Worm (Caenorhabditis elegans) whole organism, L1 larva: ENCODE results near the gene E02H4.6.
A peak's percentile ranks its signal among the peaks of the same experiment; 100 is the strongest.

Source experiments
- C04F5.9 ChIP-seq: sonication (generic microtip); optimal IDR thresholded peaks from 2 replicates; lab custom pipeline; 2016; ENCODE audit warnings: missing genetic modification characterization, missing compliant biosample characterization
- C16A3.4 ChIP-seq: fragments of 150-350 bp; optimal IDR thresholded peaks from 2 replicates; lab custom pipeline; 2014; ENCODE audit warnings: missing biosample characterization, missing genetic modification characterization
- F16B12.6 ChIP-seq: fragments of 150-350 bp; optimal IDR thresholded peaks from 2 replicates; lab custom pipeline; 2014; ENCODE audit warnings: missing biosample characterization, missing genetic modification characterization
- Y116A8C.19 ChIP-seq: sonication (generic microtip); optimal IDR thresholded peaks from 2 replicates; lab custom pipeline; 2016; ENCODE audit warnings: missing compliant biosample characterization, missing genetic modification characterization, borderline replicate concordance
- alr-1 ChIP-seq: fragments of 200-800 bp; sonication (Bioruptor generic); optimal IDR thresholded peaks from 2 replicates; lab custom pipeline; 2018; ENCODE audit warnings: borderline replicate concordance, mild to moderate bottlenecking, missing genetic modification characterization, missing compliant biosample characterization
- aly-2 ChIP-seq: fragments of 150-350 bp; optimal IDR thresholded peaks from 2 replicates; lab custom pipeline; 2014; ENCODE audit warnings: missing biosample characterization, missing genetic modification characterization
- ceh-63 ChIP-seq: fragments of 200-800 bp; sonication (Bioruptor generic); optimal IDR thresholded peaks from 2 replicates; lab custom pipeline; 2018; ENCODE audit warnings: mild to moderate bottlenecking, missing genetic modification characterization, missing compliant biosample characterization
- ceh-82 ChIP-seq, 3 experiments: fragments of 150-350 bp in 1 of 3; sonication (generic microtip) in 2 of 3; optimal IDR thresholded peaks; 2 replicates each; lab custom pipeline; 2014 to 2017; ENCODE audit warnings: missing biosample characterization in 3 of 3, missing genetic modification characterization in 3 of 3
- dsc-1 ChIP-seq: sonication (generic microtip); optimal IDR thresholded peaks from 2 replicates; lab custom pipeline; 2016; ENCODE audit warnings: mild to moderate bottlenecking, missing genetic modification characterization, missing compliant biosample characterization
- efl-1 ChIP-seq, 4 experiments: fragments of 150-350 bp; optimal IDR thresholded peaks in 3 of 4; peaks in 1 of 4; 1 replicate in 1 of 4; 2 replicates in 3 of 4; lab custom pipeline; 2014; ENCODE audit warnings: missing biosample characterization in 2 of 4, missing genetic modification characterization in 2 of 4, missing genetic modification reagents in 2 of 4
- egl-13 ChIP-seq: sonication (generic microtip); optimal IDR thresholded peaks from 2 replicates; lab custom pipeline; 2016; ENCODE audit warnings: missing genotype, missing genetic modification reagents, missing genetic modification characterization, missing compliant biosample characterization
- elt-2 ChIP-seq: sonication (generic microtip); optimal IDR thresholded peaks from 2 replicates; lab custom pipeline; 2016; ENCODE audit warnings: missing genetic modification characterization, mild to moderate bottlenecking, inconsistent platforms, missing compliant biosample characterization, missing genetic modification reagents
- elt-3 ChIP-seq, 6 experiments: fragments of 150-350 bp in 1 of 6; sonication (generic microtip); optimal IDR thresholded peaks; 2 replicates each; lab custom pipeline; 2017 to 2018; ENCODE audit warnings: missing biosample characterization in 6 of 6, missing genetic modification characterization in 6 of 6, inconsistent platforms in 1 of 6
- fos-1 ChIP-seq: fragments of 150-350 bp; optimal IDR thresholded peaks from 2 replicates; lab custom pipeline; 2014; ENCODE audit warnings: missing biosample characterization, missing genetic modification characterization
- hlh-17 ChIP-seq: fragments of 200-800 bp; sonication (Bioruptor generic); optimal IDR thresholded peaks from 2 replicates; lab custom pipeline; 2018; ENCODE audit warnings: missing genetic modification characterization, mild to moderate bottlenecking, missing compliant biosample characterization, moderate library complexity, borderline replicate concordance
- hlh-4 ChIP-seq: sonication (generic microtip); optimal IDR thresholded peaks from 2 replicates; lab custom pipeline; 2016; ENCODE audit warnings: mild to moderate bottlenecking, missing genetic modification characterization, missing compliant biosample characterization
- hpl-2 ChIP-seq: fragments of 150-350 bp; optimal IDR thresholded peaks from 2 replicates; lab custom pipeline; 2014; ENCODE audit warnings: missing biosample characterization, missing genetic modification reagents, missing genetic modification characterization
- irx-1 ChIP-seq: sonication (generic microtip); optimal IDR thresholded peaks from 2 replicates; lab custom pipeline; 2016; ENCODE audit warnings: missing genetic modification characterization, missing compliant biosample characterization
- jun-1 ChIP-seq: fragments of 150-350 bp; optimal IDR thresholded peaks from 2 replicates; lab custom pipeline; 2014; ENCODE audit warnings: missing biosample characterization, missing genetic modification reagents, missing genetic modification characterization
- lin-13 ChIP-seq: fragments of 150-350 bp; optimal IDR thresholded peaks from 2 replicates; lab custom pipeline; 2014; ENCODE audit warnings: missing biosample characterization, missing genetic modification reagents, missing genetic modification characterization
- lin-35 ChIP-seq, 2 experiments: fragments of 150-350 bp; optimal IDR thresholded peaks; 2 replicates each; lab custom pipeline; 2014; ENCODE audit warnings: missing biosample characterization in 2 of 2, missing genetic modification characterization in 2 of 2, missing genetic modification reagents in 2 of 2
- mab-9 ChIP-seq: fragments of 200-800 bp; sonication (Bioruptor generic); IDR thresholded peaks from 2 replicates; pipeline ENCODE4 v1.3.6; 2022; ENCODE audit warnings: missing genetic modification reagents, missing genetic modification characterization, missing compliant biosample characterization
- mdl-1 ChIP-seq, 2 experiments: fragments of 150-350 bp; optimal IDR thresholded peaks; 2 replicates each; lab custom pipeline; 2014 to 2017; ENCODE audit warnings: missing biosample characterization in 2 of 2, missing genetic modification characterization in 2 of 2, inconsistent platforms in 1 of 2
- mef-2 ChIP-seq: fragments of 150-350 bp; optimal IDR thresholded peaks from 2 replicates; lab custom pipeline; 2014; ENCODE audit warnings: missing biosample characterization, missing genetic modification characterization
- nhr-12 ChIP-seq: sonication (generic microtip); optimal IDR thresholded peaks from 2 replicates; lab custom pipeline; 2017; ENCODE audit warnings: missing biosample characterization, missing genetic modification characterization
- nhr-20 ChIP-seq: sonication (generic microtip); optimal IDR thresholded peaks from 2 replicates; lab custom pipeline; 2016; ENCODE audit warnings: mild to moderate bottlenecking, missing genetic modification characterization, missing compliant biosample characterization
- nhr-28 ChIP-seq: fragments of 150-350 bp; optimal IDR thresholded peaks from 2 replicates; lab custom pipeline; 2014; ENCODE audit warnings: missing biosample characterization, missing genetic modification characterization
- nhr-47 ChIP-seq: sonication (generic microtip); optimal IDR thresholded peaks from 2 replicates; lab custom pipeline; 2016; ENCODE audit warnings: mild to moderate bottlenecking, missing genetic modification characterization, moderate library complexity, missing compliant biosample characterization
- nhr-77 ChIP-seq: fragments of 150-350 bp; optimal IDR thresholded peaks from 2 replicates; lab custom pipeline; 2014; ENCODE audit warnings: missing biosample characterization, missing genetic modification characterization
- nhr-84 ChIP-seq: sonication (generic microtip); optimal IDR thresholded peaks from 2 replicates; lab custom pipeline; 2017; ENCODE audit warnings: missing biosample characterization, missing genetic modification characterization
- nhr-85 ChIP-seq: sonication (generic microtip); peaks from one replicate; lab custom pipeline; 2016; ENCODE audit warnings: missing genetic modification characterization, inconsistent platforms, missing compliant biosample characterization
- nhr-90 ChIP-seq: sonication (generic microtip); optimal IDR thresholded peaks from 2 replicates; lab custom pipeline; 2016; ENCODE audit warnings: mild to moderate bottlenecking, missing genetic modification characterization, missing compliant biosample characterization; ENCODE audit not compliant: poor library complexity
- pag-3 ChIP-seq: sonication (generic microtip); optimal IDR thresholded peaks from 2 replicates; lab custom pipeline; 2017; ENCODE audit warnings: missing genetic modification characterization, mild to moderate bottlenecking, missing compliant biosample characterization, antibody characterized with exemption, borderline replicate concordance; ENCODE audit not compliant: insufficient read depth
- rnt-1 ChIP-seq: sonication (generic microtip); optimal IDR thresholded peaks from 2 replicates; lab custom pipeline; 2016; ENCODE audit warnings: mild to moderate bottlenecking, missing genetic modification characterization, moderate library complexity, missing compliant biosample characterization
- snpc-4 ChIP-seq: fragments of 150-350 bp; optimal IDR thresholded peaks from 2 replicates; lab custom pipeline; 2014; ENCODE audit warnings: missing biosample characterization, missing genetic modification characterization
- sox-4 ChIP-seq: sonication (generic microtip); optimal IDR thresholded peaks from 2 replicates; lab custom pipeline; 2016; ENCODE audit warnings: missing genetic modification characterization, missing compliant biosample characterization
- tlp-1 ChIP-seq: fragments of 150-350 bp; optimal IDR thresholded peaks from 2 replicates; lab custom pipeline; 2014; ENCODE audit warnings: missing biosample characterization, missing genetic modification characterization
- unc-130 ChIP-seq: fragments of 150-350 bp; optimal IDR thresholded peaks from 2 replicates; lab custom pipeline; 2017; ENCODE audit warnings: missing biosample characterization, missing genetic modification characterization, inconsistent platforms
- unc-30 ChIP-seq: sonication (generic microtip); optimal IDR thresholded peaks from 2 replicates; lab custom pipeline; 2017; ENCODE audit warnings: missing biosample characterization, missing genetic modification characterization
- unc-98 ChIP-seq: fragments of 200-800 bp; sonication (Bioruptor generic); IDR thresholded peaks from 2 replicates; pipeline ENCODE4 v1.3.6; 2022; ENCODE audit warnings: missing genetic modification characterization, missing compliant biosample characterization
- zag-1 ChIP-seq: fragments of 150-350 bp; optimal IDR thresholded peaks from 2 replicates; lab custom pipeline; 2014; ENCODE audit warnings: missing biosample characterization, missing genetic modification characterization
- zip-4 ChIP-seq: fragments of 200-800 bp; sonication (Bioruptor generic); optimal IDR thresholded peaks from 2 replicates; lab custom pipeline; 2018; ENCODE audit warnings: mild to moderate bottlenecking, missing genetic modification characterization, moderate library complexity, missing compliant biosample characterization
- ztf-11 ChIP-seq, 2 experiments: sonication (generic microtip); optimal IDR thresholded peaks; 2 replicates each; lab custom pipeline; 2016 to 2017; ENCODE audit warnings: missing genetic modification characterization in 2 of 2, missing biosample characterization in 1 of 2, missing compliant biosample characterization in 1 of 2
- ztf-4 ChIP-seq: fragments of 150-350 bp; optimal IDR thresholded peaks from 2 replicates; lab custom pipeline; 2014; ENCODE audit warnings: missing biosample characterization, missing genetic modification characterization

E02H4.6 gene

DNA sequence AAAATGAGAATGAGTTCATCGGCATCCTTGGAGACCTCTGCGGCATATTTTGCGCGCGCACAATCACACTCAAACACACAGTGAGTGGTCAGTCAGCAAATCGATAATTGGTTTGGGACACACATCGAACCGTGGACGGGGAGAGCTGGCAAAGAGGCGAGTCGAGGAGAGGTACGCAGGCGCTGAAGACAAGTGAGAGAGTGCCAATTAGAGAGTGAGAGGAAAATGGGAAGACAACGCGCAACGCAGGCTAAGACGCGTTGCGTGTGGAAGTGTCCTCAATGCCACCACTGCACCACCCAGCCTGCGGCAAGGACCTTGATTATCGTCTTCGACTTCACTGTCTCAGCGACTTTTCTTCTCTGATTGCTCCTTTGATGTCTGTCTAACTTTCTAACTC lies 45.3 kb upstream of the E02H4.6 start (continued):
- TF ChIP-seq irx-1 (tag; lab: Kevin White, UChicago): peak; percentile 53
- peak; percentile 73 for TF ChIP-seq dsc-1 (tag; lab: Kevin White, UChicago)
- peak; percentile 52 for TF ChIP-seq nhr-90 (tag; lab: Kevin White, UChicago)
- no peak for TF ChIP-seq sox-4 (tag; lab: Kevin White, UChicago)
- TF ChIP-seq nhr-84 (tag; lab: Kevin White, UChicago): no peak
- TF ChIP-seq hpl-2: no peak
- peak; percentile 38 for TF ChIP-seq F16B12.6 (tag; lab: Kevin White, UChicago)
- TF ChIP-seq pag-3 (tag; lab: Kevin White, UChicago): peak; percentile 46
- no peak for TF ChIP-seq aly-2 (tag; lab: Kevin White, UChicago)
- no peak for TF ChIP-seq zag-1 (tag; lab: Kevin White, UChicago)
- TF ChIP-seq mdl-1 (tag; optimal IDR thresholded peaks at IDR 0.05; lab: Kevin White, UChicago): peak in 1 of 2 experiments; percentile 72
- no peak for TF ChIP-seq unc-30 (tag; lab: Kevin White, UChicago)
- TF ChIP-seq mef-2: no peak
- TF ChIP-seq nhr-85 (tag; lab: Kevin White, UChicago): peak; percentile 69
- no peak for TF ChIP-seq nhr-28 (tag; lab: Kevin White, UChicago)
- peak; percentile 13; the same call in 1 of the 2 replicates for TF ChIP-seq unc-98 (GFP tag; lab: Robert Waterston, UW)
- TF ChIP-seq tlp-1 (tag; lab: Kevin White, UChicago): no peak
- TF ChIP-seq nhr-47 (tag; lab: Kevin White, UChicago): peak; percentile 74
- peak; percentile 45 for TF ChIP-seq nhr-77
- TF ChIP-seq hlh-4: no peak
- TF ChIP-seq fos-1 (tag; lab: Kevin White, UChicago): peak; percentile 56
- TF ChIP-seq lin-35 (GFP tag; optimal IDR thresholded peaks at IDR 0.05; lab: Kevin White, UChicago): peak; percentile 53 to 76
- TF ChIP-seq ztf-11 (tag; optimal IDR thresholded peaks at IDR 0.05; lab: Kevin White, UChicago): peak in 1 of 2 experiments; percentile 59
- no peak for TF ChIP-seq nhr-12 (tag; lab: Kevin White, UChicago)
- peak; percentile 62 to 84 for TF ChIP-seq efl-1 (optimal IDR thresholded peaks at IDR 0.05; lab: Kevin White, UChicago)
- TF ChIP-seq efl-1 (GFP tag; optimal IDR thresholded peaks at IDR 0.05 in 1 of 2; lab: Kevin White, UChicago): peak; percentile 5 to 84
- TF ChIP-seq alr-1: no peak
- TF ChIP-seq zip-4: no peak
- no peak for TF ChIP-seq egl-13 (tag; lab: Kevin White, UChicago)
- no peak for TF ChIP-seq hlh-17 (GFP tag; lab: Kevin White, UChicago)
- TF ChIP-seq ztf-4 (tag; lab: Kevin White, UChicago): peak; percentile 27
- peak; percentile 74 for TF ChIP-seq C16A3.4 (tag; lab: Kevin White, UChicago)
- TF ChIP-seq jun-1 (tag; lab: Kevin White, UChicago): peak; percentile 38
- TF ChIP-seq nhr-20 (tag; lab: Kevin White, UChicago): peak; percentile 77
- TF ChIP-seq mab-9 (GFP tag; lab: Robert Waterston, UW): no peak
- peak; percentile 16 for TF ChIP-seq C04F5.9 (tag; lab: Kevin White, UChicago)
- TF ChIP-seq elt-3 (tag; optimal IDR thresholded peaks at IDR 0.05; lab: Kevin White, UChicago): no peak
- no peak for TF ChIP-seq snpc-4 (tag; lab: Kevin White, UChicago)
- TF ChIP-seq ceh-63 (GFP tag; lab: Kevin White, UChicago): no peak
- TF ChIP-seq Y116A8C.19 (tag; lab: Kevin White, UChicago): no peak
- peak; percentile 79 for TF ChIP-seq rnt-1
- no peak for TF ChIP-seq lin-13 (GFP tag; lab: Kevin White, UChicago)
- TF ChIP-seq elt-2: no peak
- peak; percentile 63 to 72 (median 65) for TF ChIP-seq ceh-82 (tag; optimal IDR thresholded peaks at IDR 0.05; lab: Kevin White, UChicago)
- no peak for TF ChIP-seq unc-130 (tag; lab: Kevin White, UChicago)
